Fruit fly (Drosophila melanogaster) whole organism, wandering third instar larva: ENCODE data around the gene CG34269.

Experiments
- CG32264 ChIP-seq: fragments of 200-800 bp; sonication (Bioruptor generic); optimal IDR thresholded peaks from 2 replicates; lab custom pipeline; 2016; ENCODE audit warnings: missing biosample characterization, missing genetic modification characterization
- CG9705 ChIP-seq: fragments of 200-800 bp; sonication (Bioruptor generic); optimal IDR thresholded peaks from 2 replicates; lab custom pipeline; 2018; ENCODE audit warnings: missing biosample characterization, mild to moderate bottlenecking, missing genetic modification characterization
- CrebA ChIP-seq: fragments of 200-800 bp; sonication (Bioruptor generic); optimal IDR thresholded peaks from 2 replicates; lab custom pipeline; 2016; ENCODE audit warnings: missing biosample characterization, mild to moderate bottlenecking, missing genetic modification characterization, borderline replicate concordance
- Dfd ChIP-seq: fragments of >200 bp; optimal IDR thresholded peaks from 2 replicates; lab custom pipeline; 2017; ENCODE audit warnings: missing biosample characterization, missing genetic modification characterization
- Dif ChIP-seq: fragments of 200-275, 200-300 bp; sonication (Bioruptor generic); optimal IDR thresholded peaks from 2 replicates; lab custom pipeline; 2018; ENCODE audit warnings: missing biosample characterization, missing genetic modification characterization; ENCODE audit not compliant: partially characterized antibody
- GATAd ChIP-seq: sonication (Bioruptor generic); optimal IDR thresholded peaks from 2 replicates; lab custom pipeline; 2016; ENCODE audit warnings: missing biosample characterization, missing genetic modification characterization
- HLH106 ChIP-seq: fragments of 200-800 bp; optimal IDR thresholded peaks from 3 replicates; lab custom pipeline; 2019; ENCODE audit warnings: missing biosample characterization, mild to moderate bottlenecking, missing genetic modification characterization, moderate library complexity
- Hnf4 ChIP-seq: fragments of 200-800 bp; sonication (Bioruptor generic); optimal IDR thresholded peaks from 2 replicates; lab custom pipeline; 2016; ENCODE audit warnings: missing biosample characterization, mild to moderate bottlenecking, missing genetic modification characterization
- Hr83 ChIP-seq: fragments of 200-300 bp; sonication (Bioruptor generic); optimal IDR thresholded peaks from 2 replicates; lab custom pipeline; 2016; ENCODE audit warnings: missing biosample characterization, mild to moderate bottlenecking, missing genetic modification characterization, moderate library complexity; ENCODE audit not compliant: poor library complexity, severe bottlenecking
- Jra ChIP-seq: sonication (Bioruptor generic); optimal IDR thresholded peaks from 2 replicates; lab custom pipeline; 2016; ENCODE audit warnings: missing biosample characterization, missing genetic modification characterization
- Mio ChIP-seq: sonication (Bioruptor generic); optimal IDR thresholded peaks from 2 replicates; lab custom pipeline; 2016; ENCODE audit warnings: missing biosample characterization, missing genetic modification characterization
- Myc ChIP-seq: fragments of >200 bp; optimal IDR thresholded peaks from 2 replicates; lab custom pipeline; 2017
- OdsH ChIP-seq: fragments of 200-800 bp; sonication (Bioruptor generic); optimal IDR thresholded peaks from 2 replicates; lab custom pipeline; 2016; ENCODE audit warnings: missing biosample characterization, mild to moderate bottlenecking, missing genetic modification characterization
- Rel ChIP-seq, 2 experiments: fragments of 200-800 bp; sonication (Bioruptor generic) in 1 of 2; optimal IDR thresholded peaks; 2 replicates in 1 of 2; 3 replicates in 1 of 2; lab custom pipeline; 2016 to 2019; ENCODE audit warnings: mild to moderate bottlenecking in 2 of 2, missing biosample characterization in 2 of 2, missing genetic modification characterization in 2 of 2, moderate library complexity in 1 of 2
- Sp1 ChIP-seq: fragments of 200-800 bp; sonication (Bioruptor generic); optimal IDR thresholded peaks from 3 replicates; lab custom pipeline; 2019; ENCODE audit warnings: missing biosample characterization, mild to moderate bottlenecking, missing genetic modification characterization, moderate library complexity
- Vsx2 ChIP-seq: fragments of 200-300, 225-300 bp; sonication (Bioruptor generic); optimal IDR thresholded peaks from 2 replicates; lab custom pipeline; 2018; ENCODE audit warnings: missing biosample characterization, missing genetic modification characterization; ENCODE audit not compliant: partially characterized antibody
- br ChIP-seq: fragments of 200-800 bp; sonication (Bioruptor generic); optimal IDR thresholded peaks from 2 replicates; lab custom pipeline; 2016; ENCODE audit warnings: missing biosample characterization, missing genetic modification characterization
- brk ChIP-seq: fragments of 200-800 bp; sonication (Bioruptor generic); optimal IDR thresholded peaks from 2 replicates; lab custom pipeline; 2016; ENCODE audit warnings: missing biosample characterization, mild to moderate bottlenecking, missing genetic modification characterization
- dl ChIP-seq, 2 experiments: fragments of 175-275, 200-275 bp in 1 of 2; fragments of 200-275 bp in 1 of 2; sonication (Bioruptor generic); optimal IDR thresholded peaks; lab custom pipeline; 2018; ENCODE audit warnings: mild to moderate bottlenecking in 2 of 2, missing biosample characterization in 2 of 2, missing genetic modification characterization in 2 of 2, moderate library complexity in 2 of 2; ENCODE audit not compliant: partially characterized antibody in 2 of 2, insufficient read depth in 1 of 2
- dmrt93B ChIP-seq: fragments of 200-800 bp; sonication (Bioruptor generic); optimal IDR thresholded peaks from 2 replicates; lab custom pipeline; 2018; ENCODE audit warnings: missing biosample characterization, mild to moderate bottlenecking, missing genetic modification characterization
- dsf ChIP-seq: sonication (Bioruptor generic); optimal IDR thresholded peaks from 2 replicates; lab custom pipeline; 2016; ENCODE audit warnings: missing biosample characterization, missing genetic modification characterization, borderline replicate concordance
- ey ChIP-seq: fragments of 200-800 bp; sonication (Bioruptor generic); optimal IDR thresholded peaks from 2 replicates; lab custom pipeline; 2016; ENCODE audit warnings: missing biosample characterization, missing genetic modification characterization
- foxo ChIP-seq, 2 experiments: fragments of 200-800 bp; sonication (Bioruptor generic); optimal IDR thresholded peaks; 2 replicates in 1 of 2; 3 replicates in 1 of 2; lab custom pipeline; 2016 to 2017; ENCODE audit warnings: missing biosample characterization in 2 of 2, missing genetic modification characterization in 2 of 2
- fru ChIP-seq: fragments of 200-800 bp; sonication (Bioruptor generic); optimal IDR thresholded peaks from 3 replicates; lab custom pipeline; 2016; ENCODE audit warnings: missing biosample characterization, mild to moderate bottlenecking, missing genetic modification characterization
- h ChIP-seq: fragments of 200-800 bp; sonication (Bioruptor generic); optimal IDR thresholded peaks from 3 replicates; lab custom pipeline; 2016; ENCODE audit warnings: missing biosample characterization, mild to moderate bottlenecking, missing genetic modification characterization
- jim ChIP-seq: fragments of 175-275, 200-325 bp; sonication (Bioruptor generic); optimal IDR thresholded peaks from 2 replicates; lab custom pipeline; 2016; ENCODE audit warnings: missing biosample characterization, mild to moderate bottlenecking, missing genetic modification characterization
- lola ChIP-seq: fragments of >200 bp; optimal IDR thresholded peaks from 2 replicates; lab custom pipeline; 2017; ENCODE audit warnings: missing biosample characterization, missing genetic modification characterization
- pan ChIP-seq: fragments of >200 bp; optimal IDR thresholded peaks from 2 replicates; lab custom pipeline; 2017
- psq ChIP-seq: fragments of 200-800 bp; sonication (Bioruptor generic); optimal IDR thresholded peaks from 3 replicates; lab custom pipeline; 2017; ENCODE audit warnings: missing biosample characterization, mild to moderate bottlenecking, missing genetic modification characterization, moderate library complexity
- rgr ChIP-seq: fragments of 200-800 bp; sonication (Bioruptor generic); optimal IDR thresholded peaks from 3 replicates; lab custom pipeline; 2016; ENCODE audit warnings: missing biosample characterization, mild to moderate bottlenecking, missing genetic modification characterization
- sage ChIP-seq: fragments of 200-800 bp; sonication (Bioruptor generic); optimal IDR thresholded peaks from 2 replicates; lab custom pipeline; 2016; ENCODE audit warnings: missing biosample characterization, mild to moderate bottlenecking, missing genetic modification characterization
- sv ChIP-seq: fragments of 200-800 bp; sonication (Bioruptor generic); optimal IDR thresholded peaks from 3 replicates; lab custom pipeline; 2016; ENCODE audit warnings: missing biosample characterization, missing genetic modification characterization
- tai ChIP-seq: sonication (Bioruptor generic); optimal IDR thresholded peaks from 2 replicates; lab custom pipeline; 2016; ENCODE audit warnings: missing biosample characterization, missing genetic modification characterization
- usp ChIP-seq: fragments of >200 bp; optimal IDR thresholded peaks from 2 replicates; lab custom pipeline; 2017; ENCODE audit warnings: missing biosample characterization, missing genetic modification characterization
- woc ChIP-seq: sonication (Bioruptor generic); optimal IDR thresholded peaks from 2 replicates; lab custom pipeline; 2016; ENCODE audit warnings: missing biosample characterization, mild to moderate bottlenecking, missing genetic modification characterization

Gene CG34269

DNA sequence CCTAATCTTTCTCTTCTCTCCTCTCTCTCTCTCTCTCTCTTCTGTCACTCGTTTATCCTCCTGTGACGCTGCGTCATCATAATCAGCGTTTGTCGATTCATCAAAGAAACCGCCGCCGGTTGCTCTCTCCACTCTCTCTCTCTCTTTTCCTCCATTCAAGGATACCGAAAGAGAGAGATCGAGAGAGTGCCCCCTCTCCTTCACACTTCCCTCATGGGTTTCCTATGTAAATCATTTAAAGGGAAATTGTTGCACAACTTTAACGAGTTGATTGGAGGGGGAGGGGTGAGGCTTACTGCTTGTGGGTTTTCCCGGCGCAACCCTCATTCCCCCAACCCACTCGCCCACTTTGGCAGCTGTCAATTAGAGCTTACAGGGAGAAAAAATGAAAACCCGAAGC is 16.1 kb downstream of the CG34269 start:
- TF ChIP-seq Hr83 (GFP tag; lab: Kevin White, UChicago), result no peak
- TF ChIP-seq Mio (GFP tag; lab: Kevin White, UChicago), result no peak
- TF ChIP-seq brk, result no peak
- TF ChIP-seq jim, result no peak
- TF ChIP-seq dl (GFP tag; optimal IDR thresholded peaks at IDR 0.05; lab: Kevin White, UChicago; ENCODE audit: insufficient read depth in 1 of 2, partially characterized antibody in 2 of 2), result peak; percentile 39 to 84
- TF ChIP-seq CG9705, result no peak
- peak; percentile 72 for TF ChIP-seq Dif (GFP tag; lab: Kevin White, UChicago)

dm6 chr3L:545512-546161 is 17.5 kb downstream of the CG34269 start:
- TF ChIP-seq pan (lab: Kevin White, UChicago) (peak; percentile 59), dmrt93B (GFP tag; lab: Kevin White, UChicago) (peak; percentile 55), foxo (GFP tag; optimal IDR thresholded peaks at IDR 0.05; lab: Kevin White, UChicago) (peak in 1 of 2 experiments; percentile 87), fru (GFP tag; lab: Kevin White, UChicago) (peak; percentile 87), GATAd (no peak), psq (peak; percentile 76), ey (GFP tag; lab: Kevin White, UChicago) (peak; percentile 87), CG9705 (no peak), h (GFP tag; lab: Kevin White, UChicago) (peak; percentile 88), br (GFP tag; lab: Kevin White, UChicago) (peak; percentile 78), rgr (peak; percentile 81), Mio (GFP tag; lab: Kevin White, UChicago) (peak; percentile 11), woc (GFP tag; lab: Kevin White, UChicago) (peak; percentile 80), Dif (GFP tag; lab: Kevin White, UChicago) (peak; percentile 80), CG32264 (GFP tag; lab: Kevin White, UChicago) (peak; percentile 58), sv (peak; percentile 42), jim (no peak), Dfd (GFP tag; lab: Kevin White, UChicago) (no peak), Rel (GFP tag; optimal IDR thresholded peaks at IDR 0.05; lab: Kevin White, UChicago) (peak; percentile 22), Rel (tag; optimal IDR thresholded peaks at IDR 0.05; lab: Kevin White, UChicago) (peak; percentile 20), Myc (no peak), Vsx2 (GFP tag; lab: Kevin White, UChicago) (peak; percentile 77), OdsH (GFP tag; lab: Kevin White, UChicago) (peak; percentile 85), tai (GFP tag; lab: Kevin White, UChicago) (peak; percentile 18), HLH106 (tag; lab: Kevin White, UChicago) (peak; percentile 79), sage (peak; percentile 72), Sp1 (peak; percentile 82), brk (peak; percentile 52), lola (GFP tag; lab: Kevin White, UChicago) (no peak), dsf (GFP tag; lab: Kevin White, UChicago) (no peak), dl (GFP tag; optimal IDR thresholded peaks at IDR 0.05; lab: Kevin White, UChicago; ENCODE audit: insufficient read depth in 1 of 2, partially characterized antibody in 2 of 2) (peak; percentile 82 to 87), Jra (peak; percentile 43), Hr83 (GFP tag; lab: Kevin White, UChicago) (no peak), usp (GFP tag; lab: Kevin White, UChicago) (no peak), Hnf4 (GFP tag; lab: Kevin White, UChicago) (peak; percentile 64), CrebA (GFP tag; lab: Kevin White, UChicago) (no peak)

dm6 chr3L:546819-547441 is 18.8 kb downstream of the CG34269 start:
- TF ChIP-seq rgr (peak; percentile 73), woc (GFP tag; lab: Kevin White, UChicago) (peak; percentile 53), HLH106 (tag; lab: Kevin White, UChicago) (peak; percentile 50), ey (GFP tag; lab: Kevin White, UChicago) (peak; percentile 69), OdsH (GFP tag; lab: Kevin White, UChicago) (peak; percentile 59), jim (no peak), usp (GFP tag; lab: Kevin White, UChicago) (no peak), tai (GFP tag; lab: Kevin White, UChicago) (peak; percentile 51), fru (GFP tag; lab: Kevin White, UChicago) (peak; percentile 54), CG9705 (no peak), Dfd (GFP tag; lab: Kevin White, UChicago) (no peak), h (GFP tag; lab: Kevin White, UChicago) (peak; percentile 57), Sp1 (peak; percentile 18), psq (peak; percentile 57), sv (peak; percentile 47), Mio (GFP tag; lab: Kevin White, UChicago) (no peak), foxo (GFP tag; optimal IDR thresholded peaks at IDR 0.05; lab: Kevin White, UChicago) (peak; percentile 5 to 69), Hr83 (GFP tag; lab: Kevin White, UChicago) (peak; percentile 27), br (GFP tag; lab: Kevin White, UChicago) (peak; percentile 53), Hnf4 (GFP tag; lab: Kevin White, UChicago) (peak; percentile 42)
